Fruit fly (Drosophila melanogaster): Measurements from ENCODE around the gene CG31106.

CG31106 gene

dm6 chr3R:25183484-25184442 lies 32.3 kb upstream of the CG31106 start, which contains the start of gene dan (continued):
- no peak for TF ChIP-seq D (optimal IDR thresholded peaks at IDR 0.05)
- TF ChIP-seq D (GFP tag; optimal IDR thresholded peaks at IDR 0.05), result peak; percentile 9
- TF ChIP-seq knrl (GFP tag; IDR thresholded peaks at IDR 0.05; ENCODE audit: partially characterized antibody), result no peak
- TF ChIP-seq Lhr (GFP tag; optimal IDR thresholded peaks at IDR 0.05), result no peak
- no peak for TF ChIP-seq Eip74EF (GFP tag; optimal IDR thresholded peaks at IDR 0.05)
- TF ChIP-seq GATAe (GFP tag; conservative IDR thresholded peaks at IDR 0.05), result no peak
- TF ChIP-seq Bteb2 (GFP tag; optimal IDR thresholded peaks at IDR 0.05), result no peak
- TF ChIP-seq mld (GFP tag; IDR thresholded peaks at IDR 0.05; ENCODE audit: partially characterized antibody), result no peak
- TF ChIP-seq fd3F (GFP tag; optimal IDR thresholded peaks at IDR 0.05), result peak; percentile 16
- TF ChIP-seq CG18262 (tag; optimal IDR thresholded peaks at IDR 0.05), result peak; percentile 74
- TF ChIP-seq CG16863 (GFP tag; optimal IDR thresholded peaks at IDR 0.05), result no peak
- peak; percentile 54 for TF ChIP-seq CG10267 (tag; optimal IDR thresholded peaks at IDR 0.05)
- no peak for TF ChIP-seq tap (tag; optimal IDR thresholded peaks at IDR 0.05)
- TF ChIP-seq az2 (GFP tag; optimal IDR thresholded peaks at IDR 0.05), result peak; percentile 26
- TF ChIP-seq CG8924 (tag; optimal IDR thresholded peaks at IDR 0.05), result peak; percentile 66
- no peak for TF ChIP-seq abd-A (tag; optimal IDR thresholded peaks at IDR 0.05)
- no peak for TF ChIP-seq Poxn (GFP tag; IDR thresholded peaks at IDR 0.05)
- no peak for TF ChIP-seq p53 (GFP tag; optimal IDR thresholded peaks at IDR 0.05)
- no peak for TF ChIP-seq stwl (tag; optimal IDR thresholded peaks at IDR 0.05)
- peak; percentile 18 for TF ChIP-seq caup (GFP tag; optimal IDR thresholded peaks at IDR 0.05; ENCODE audit: severe bottlenecking)
- TF ChIP-seq CG17385 (GFP tag; optimal IDR thresholded peaks at IDR 0.05), result peak; percentile 5
- TF ChIP-seq nau (GFP tag; optimal IDR thresholded peaks at IDR 0.05), result no peak
- TF ChIP-seq pho (GFP tag; optimal IDR thresholded peaks at IDR 0.05), result no peak
- no peak for TF ChIP-seq Rx (GFP tag; IDR thresholded peaks at IDR 0.05)
- no peak for TF ChIP-seq CG10543 (GFP tag; optimal IDR thresholded peaks at IDR 0.05)
- TF ChIP-seq Fer1 (GFP tag; optimal IDR thresholded peaks at IDR 0.05), result peak; percentile 6
- TF ChIP-seq CG18599 (GFP tag; optimal IDR thresholded peaks at IDR 0.05), result peak; percentile 54
- TF ChIP-seq Chrac-16 (GFP tag; optimal IDR thresholded peaks at IDR 0.05), result peak; percentile 14
- no peak for TF ChIP-seq sqz (GFP tag; optimal IDR thresholded peaks at IDR 0.05)
- TF ChIP-seq Sox100B (GFP tag; optimal IDR thresholded peaks at IDR 0.05), result peak; percentile 38
- no peak for TF ChIP-seq CG4854 (GFP tag; optimal IDR thresholded peaks at IDR 0.05)
- no peak for TF ChIP-seq CG2199 (GFP tag; IDR thresholded peaks at IDR 0.05)
- TF ChIP-seq crp (GFP tag; optimal IDR thresholded peaks at IDR 0.05), result no peak
- no peak for TF ChIP-seq gt (GFP tag; IDR thresholded peaks at IDR 0.05)
- TF ChIP-seq CG16815 (GFP tag; optimal IDR thresholded peaks at IDR 0.05), result peak; percentile 32
- TF ChIP-seq CG11093 (GFP tag; IDR thresholded peaks at IDR 0.05), result no peak
- TF ChIP-seq ranshi (GFP tag; IDR thresholded peaks at IDR 0.05), result no peak
- no peak for TF ChIP-seq sr (GFP tag; IDR thresholded peaks at IDR 0.05)
- no peak for TF ChIP-seq CG7963 (GFP tag; IDR thresholded peaks at IDR 0.05; ENCODE audit: partially characterized antibody)
- peak; percentile 61 for TF ChIP-seq CG13424 (tag; optimal IDR thresholded peaks at IDR 0.05)
- TF ChIP-seq Xrp1 (GFP tag; IDR thresholded peaks at IDR 0.05), result 0 out of 2 replicates have a peak, but pooled peaks have one; percentile 37
- peak; percentile 23 for TF ChIP-seq cwo (GFP tag; optimal IDR thresholded peaks at IDR 0.05)
- no peak for TF ChIP-seq pita (GFP tag; optimal IDR thresholded peaks at IDR 0.05)
- peak; percentile 68 for TF ChIP-seq phol (tag; optimal IDR thresholded peaks at IDR 0.05)
- TF ChIP-seq dpn (GFP tag; optimal IDR thresholded peaks at IDR 0.05), result peak; percentile 30
- TF ChIP-seq onecut (GFP tag; IDR thresholded peaks at IDR 0.05), result no peak
- TF ChIP-seq toy (GFP tag; IDR thresholded peaks at IDR 0.05), result no peak
- TF ChIP-seq CG6175 (GFP tag; IDR thresholded peaks at IDR 0.05), result no peak

Measured in whole organism, embryonic.